Worm (Caenorhabditis elegans): ENCODE measurements around the gene Y59H11AR.10.

- TF ChIP-seq dao-5 (tag; optimal IDR thresholded peaks at IDR 0.05), result no peak
- TF ChIP-seq W03F9.2 (tag; optimal IDR thresholded peaks at IDR 0.05), result no peak
- no peak for TF ChIP-seq him-1 (tag; optimal IDR thresholded peaks at IDR 0.05)
Measured at ce11 chrIV:8600712-8601330, 2.2 kb upstream of the Y59H11AR.10 start, which contains the start of gene Y59H11AR.4.

Measured in whole organism, L4/young adult.